Worm (Caenorhabditis elegans): ENCODE measurements around the gene nspg-3.

ce11 chrII:6123513-6123912, 31.9 kb downstream of the nspg-3 start, which contains the start of gene C29H12.2:
- TF ChIP-seq R02D3.7 (tag; optimal IDR thresholded peaks at IDR 0.05) = no peak
- no peak for TF ChIP-seq zag-1 (tag; optimal IDR thresholded peaks at IDR 0.05)
- TF ChIP-seq elt-1 (tag; optimal IDR thresholded peaks at IDR 0.05) = no peak
- TF ChIP-seq pha-4 (tag; optimal IDR thresholded peaks at IDR 0.05) = peak; percentile 29
- no peak for TF ChIP-seq fkh-10 (GFP tag; optimal IDR thresholded peaks at IDR 0.05)
- TF ChIP-seq lin-39 (tag; optimal IDR thresholded peaks at IDR 0.05) = no peak
- TF ChIP-seq snpc-4 (tag; optimal IDR thresholded peaks at IDR 0.05) = no peak
- no peak for TF ChIP-seq nhr-237 (tag; optimal IDR thresholded peaks at IDR 0.05)
- TF ChIP-seq ceh-9 (tag; optimal IDR thresholded peaks at IDR 0.05) = no peak
- no peak for TF ChIP-seq nhr-43 (tag; optimal IDR thresholded peaks at IDR 0.05; ENCODE audit: poor library complexity, severe bottlenecking)
- no peak for TF ChIP-seq aly-2 (tag; optimal IDR thresholded peaks at IDR 0.05)
- TF ChIP-seq ceh-82 (tag; optimal IDR thresholded peaks at IDR 0.05) = no peak
